Worm (Caenorhabditis elegans): ENCODE results near the gene gln-1.
A peak's percentile ranks its signal among the peaks of the same experiment; 100 is the strongest.

Gene gln-1

DNA sequence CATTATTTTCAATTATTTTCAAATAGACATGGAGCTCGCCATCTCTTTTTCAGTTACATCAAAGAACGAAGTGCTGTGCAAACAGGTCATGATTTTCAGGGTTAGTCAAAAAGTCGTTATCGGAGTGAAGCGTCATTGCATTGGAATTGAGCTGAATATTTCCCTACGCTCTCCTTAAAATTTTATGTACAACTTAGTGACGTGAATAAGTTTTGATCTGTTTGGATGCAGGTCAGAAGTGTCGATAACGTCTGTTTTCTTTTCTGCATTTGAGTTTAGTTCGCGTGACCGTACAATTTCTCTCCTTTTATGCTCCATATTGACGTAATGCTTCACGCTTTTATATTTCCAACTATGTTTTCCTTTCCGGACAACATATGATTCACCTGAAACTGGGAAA lies 33.1 kb upstream of the gln-1 start:
- TF ChIP-seq ceh-9 (tag; optimal IDR thresholded peaks at IDR 0.05) (no peak), snpc-4 (tag; optimal IDR thresholded peaks at IDR 0.05) (no peak), tbx-2 (tag; optimal IDR thresholded peaks at IDR 0.05) (no peak), ztf-11 (tag; optimal IDR thresholded peaks at IDR 0.05) (no peak), pha-4 (tag; optimal IDR thresholded peaks at IDR 0.05) (peak; percentile 45), lin-15B (tag; optimal IDR thresholded peaks at IDR 0.05) (no peak), fos-1 (tag; optimal IDR thresholded peaks at IDR 0.05) (no peak), mdl-1 (tag; optimal IDR thresholded peaks at IDR 0.05) (no peak), ceh-28 (tag; optimal IDR thresholded peaks at IDR 0.05) (no peak), elt-2 (tag; optimal IDR thresholded peaks at IDR 0.05) (peak; percentile 85), ztf-4 (tag; optimal IDR thresholded peaks at IDR 0.05) (no peak), daf-12 (tag; optimal IDR thresholded peaks at IDR 0.05) (no peak), pqm-1 (tag; optimal IDR thresholded peaks at IDR 0.05) (peak; percentile 74), fkh-2 (tag; optimal IDR thresholded peaks at IDR 0.05) (no peak), jun-1 (tag; optimal IDR thresholded peaks at IDR 0.05) (peak; percentile 37), aly-2 (tag; optimal IDR thresholded peaks at IDR 0.05) (no peak), egl-27 (tag; optimal IDR thresholded peaks at IDR 0.05) (no peak), lsy-12 (tag; optimal IDR thresholded peaks at IDR 0.05) (no peak), fkh-10 (GFP tag; optimal IDR thresholded peaks at IDR 0.05) (no peak), nhr-76 (tag; optimal IDR thresholded peaks at IDR 0.05) (no peak), ZK546.5 (tag; optimal IDR thresholded peaks at IDR 0.05) (no peak), nhr-28 (tag; optimal IDR thresholded peaks at IDR 0.05) (no peak), nhr-77 (tag; optimal IDR thresholded peaks at IDR 0.05) (no peak), nhr-67 (tag; optimal IDR thresholded peaks at IDR 0.05) (no peak), ama-1 (optimal IDR thresholded peaks at IDR 0.05) (no peak), elt-1 (tag; optimal IDR thresholded peaks at IDR 0.05) (no peak), nhr-43 (tag; optimal IDR thresholded peaks at IDR 0.05; ENCODE audit: poor library complexity, severe bottlenecking) (no peak)

DNA sequence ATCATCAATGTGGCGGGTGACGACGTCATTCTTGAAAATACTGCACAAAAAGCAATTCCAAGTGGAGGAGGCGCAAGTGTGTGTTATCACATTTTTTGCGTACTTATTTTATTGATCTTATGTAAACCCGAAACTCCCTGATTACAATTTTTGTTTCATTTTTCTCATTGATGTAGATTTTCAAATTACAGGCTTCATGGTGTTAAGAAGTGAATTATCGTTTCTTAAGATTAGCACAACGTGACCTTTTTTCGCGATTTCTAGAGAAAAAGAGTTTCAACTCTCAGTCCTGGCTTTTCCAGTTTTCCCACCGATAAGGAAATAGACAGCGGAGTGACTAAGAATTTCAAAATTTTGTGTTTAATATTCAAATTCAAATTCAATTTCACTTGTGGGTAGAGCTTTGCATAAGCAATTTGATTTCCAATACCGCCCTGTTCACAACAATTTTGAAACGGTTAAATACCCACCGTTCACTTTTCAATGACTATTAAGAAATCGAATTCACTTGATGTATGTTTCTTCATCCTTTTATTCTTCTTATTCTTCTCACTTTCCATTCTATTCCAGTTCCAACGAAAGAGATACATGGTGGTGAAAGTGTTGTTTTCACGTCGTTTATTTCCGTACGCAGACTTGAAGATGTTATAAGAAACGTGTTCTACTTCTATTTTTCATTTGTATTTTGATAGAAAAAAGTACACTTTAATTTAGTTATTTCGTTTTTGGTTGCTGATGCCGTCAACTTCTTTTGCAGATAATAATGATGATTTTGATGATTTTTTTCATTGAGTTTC lies 31.1 kb upstream of the gln-1 start:
- peak; percentile 53 for TF ChIP-seq nhr-25 (tag; optimal IDR thresholded peaks at IDR 0.05)
- TF ChIP-seq elt-2 (tag; optimal IDR thresholded peaks at IDR 0.05) = peak; percentile 52
- TF ChIP-seq lsy-12 (tag; optimal IDR thresholded peaks at IDR 0.05) = no peak
- peak; percentile 26 for TF ChIP-seq pqm-1 (tag; optimal IDR thresholded peaks at IDR 0.05)

DNA sequence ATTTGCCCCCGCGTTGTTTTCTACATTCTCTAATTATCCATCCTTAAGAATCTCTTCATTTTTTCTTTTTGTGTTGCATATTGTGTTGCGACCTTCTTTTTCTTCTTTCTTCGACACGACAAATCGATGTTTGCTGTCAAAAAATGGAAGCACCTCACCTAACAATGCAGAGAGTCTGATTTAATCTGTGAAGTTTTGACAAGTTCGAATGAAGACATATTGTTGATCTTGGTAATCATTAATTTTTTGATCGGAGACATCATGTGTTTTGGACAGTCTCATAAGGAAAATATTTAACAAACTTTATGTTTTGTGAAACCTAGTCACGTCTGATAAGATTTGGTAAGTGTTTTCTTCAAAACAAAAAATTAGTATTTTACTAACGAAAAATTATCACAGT lies 29.0 kb upstream of the gln-1 start:
- TF ChIP-seq nhr-28 (tag; optimal IDR thresholded peaks at IDR 0.05) = no peak
- peak; percentile 34 for TF ChIP-seq ceh-16 (tag; optimal IDR thresholded peaks at IDR 0.05)
- TF ChIP-seq elt-1 (tag; optimal IDR thresholded peaks at IDR 0.05) = peak; percentile 49
- peak; percentile 29 for TF ChIP-seq nhr-25 (tag; optimal IDR thresholded peaks at IDR 0.05)

DNA sequence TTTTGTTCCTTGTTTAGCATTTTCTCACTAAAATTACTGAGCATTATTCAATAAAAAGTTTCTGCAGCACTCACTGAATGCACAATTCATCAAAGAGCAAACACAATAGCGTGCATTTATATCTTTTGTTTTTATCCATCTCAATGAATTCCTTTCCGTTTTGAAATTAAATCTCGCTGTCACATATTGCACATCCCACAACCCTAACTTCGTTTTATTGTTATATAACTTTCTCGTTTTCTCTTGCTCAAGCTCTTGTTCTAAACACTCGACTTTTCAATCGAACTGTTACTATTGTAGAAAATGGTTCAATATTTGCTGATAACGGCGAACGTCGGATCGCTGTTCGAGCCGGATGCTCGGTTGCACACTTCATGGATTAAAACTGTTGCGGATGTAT lies 26.9 kb upstream of the gln-1 start, which contains the start of gene ipp-5:
ipp-5 (plus strand) TSS at position 301 of the 400 bp plus-strand sequence.
- TF ChIP-seq lsy-12 (tag; optimal IDR thresholded peaks at IDR 0.05) (no peak), pqm-1 (tag; optimal IDR thresholded peaks at IDR 0.05) (no peak), pha-4 (tag; optimal IDR thresholded peaks at IDR 0.05) (no peak), lin-15B (tag; optimal IDR thresholded peaks at IDR 0.05) (no peak), nhr-67 (tag; optimal IDR thresholded peaks at IDR 0.05) (no peak), ztf-4 (tag; optimal IDR thresholded peaks at IDR 0.05) (no peak), tbx-2 (tag; optimal IDR thresholded peaks at IDR 0.05) (no peak), eor-1 (tag; optimal IDR thresholded peaks at IDR 0.05) (no peak), ceh-82 (tag; optimal IDR thresholded peaks at IDR 0.05) (no peak), nhr-25 (tag; optimal IDR thresholded peaks at IDR 0.05) (no peak), elt-1 (tag; optimal IDR thresholded peaks at IDR 0.05) (no peak)

DNA sequence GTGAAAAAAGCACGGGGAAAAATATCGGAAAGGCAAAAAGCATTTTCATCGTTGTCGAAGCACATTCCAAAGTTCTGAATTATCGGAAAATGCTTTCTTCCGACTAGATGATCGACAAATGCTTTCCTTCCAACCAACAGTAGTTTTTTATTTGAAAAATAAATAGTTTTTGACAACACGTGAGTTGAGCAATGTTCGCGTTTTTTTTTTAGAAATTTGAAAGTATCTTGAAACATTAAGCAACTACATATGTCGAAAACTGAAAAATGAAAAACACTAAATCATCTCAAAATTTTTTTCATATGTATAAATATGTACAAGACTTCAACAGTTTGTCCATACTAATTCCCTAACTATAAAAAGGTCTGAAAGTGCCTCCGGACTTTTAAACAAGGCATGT lies 18.5 kb upstream of the gln-1 start, which contains the start of gene hsp-25:
hsp-25 (minus strand) TSS at position 101 of the 400 bp plus-strand sequence.
- TF ChIP-seq nhr-25 (tag; optimal IDR thresholded peaks at IDR 0.05) = no peak
- TF ChIP-seq sea-2 (GFP tag; optimal IDR thresholded peaks at IDR 0.05) = no peak
- no peak for TF ChIP-seq lin-15B (tag; optimal IDR thresholded peaks at IDR 0.05)
- TF ChIP-seq ztf-4 (tag; optimal IDR thresholded peaks at IDR 0.05) = no peak
- TF ChIP-seq nhr-28 (tag; optimal IDR thresholded peaks at IDR 0.05) = no peak

All from whole organism, L3 larva.